Worm (Caenorhabditis elegans) whole organism, L3 larva: ENCODE measurements around the gene F47F2.1.

Source experiments
- ceh-82 ChIP-seq: fragments of 150-350 bp; optimal IDR thresholded peaks from 2 replicates; lab custom pipeline; 2014; ENCODE audit warnings: missing biosample characterization, missing genetic modification characterization
- daf-12 ChIP-seq: fragments of 150-350 bp; optimal IDR thresholded peaks from 2 replicates; lab custom pipeline; 2014; ENCODE audit warnings: missing biosample characterization, missing genetic modification reagents, missing genetic modification characterization
- fkh-10 ChIP-seq: sonication (generic microtip); optimal IDR thresholded peaks from 2 replicates; lab custom pipeline; 2017; ENCODE audit warnings: missing biosample characterization, missing genetic modification reagents, missing genetic modification characterization
- fkh-2 ChIP-seq: fragments of 150-350 bp; optimal IDR thresholded peaks from 2 replicates; lab custom pipeline; 2014; ENCODE audit warnings: missing biosample characterization, missing genetic modification reagents, missing genetic modification characterization
- snpc-4 ChIP-seq: fragments of 150-350 bp; optimal IDR thresholded peaks from 2 replicates; lab custom pipeline; 2014; ENCODE audit warnings: missing biosample characterization, missing genetic modification characterization
- unc-62 ChIP-seq: fragments of 150-350 bp; sonication (generic microtip); optimal IDR thresholded peaks from 4 replicates; lab custom pipeline; 2014; ENCODE audit warnings: missing biosample characterization, missing genetic modification reagents, missing genetic modification characterization
- ztf-11 ChIP-seq: fragments of 150-350 bp; optimal IDR thresholded peaks from 2 replicates; lab custom pipeline; 2014; ENCODE audit warnings: missing biosample characterization, missing genetic modification characterization

ce11 chrX:3835632-3836031 is 42.7 kb upstream of the F47F2.1 start:
- TF ChIP-seq daf-12 (tag; lab: Kevin White, UChicago) (no peak), ceh-82 (no peak), snpc-4 (tag; lab: Kevin White, UChicago) (no peak), unc-62 (no peak), fkh-10 (GFP tag; lab: Kevin White, UChicago) (no peak), fkh-2 (tag; lab: Kevin White, UChicago) (no peak), ztf-11 (tag; lab: Kevin White, UChicago) (no peak)
